Worm (Caenorhabditis elegans): ENCODE results near the gene R07C3.3.
"Not testable (repeated sequence)": the region's sequence is repeated elsewhere in the genome, so short reads cannot be mapped to it uniquely, and the experiment has no call there.

DNA sequence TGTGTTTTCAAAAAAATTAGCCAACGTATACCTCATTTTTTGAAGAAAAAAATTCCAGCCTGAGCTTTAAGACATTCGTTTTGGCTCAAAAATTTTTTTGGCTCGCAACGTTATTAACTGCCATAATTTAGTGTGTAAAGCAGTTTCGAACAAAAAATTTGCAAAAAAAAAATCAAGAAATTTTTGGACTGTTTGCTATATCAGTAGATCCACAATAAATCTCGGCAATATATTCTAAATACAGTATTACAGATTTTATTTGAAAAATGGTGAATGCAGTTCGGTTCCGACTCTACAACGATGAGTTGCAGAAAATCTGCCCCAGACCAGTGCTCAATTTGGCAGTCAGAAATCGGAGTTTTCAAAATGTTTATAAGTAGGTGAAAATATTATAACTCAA, 29.5 kb downstream of the R07C3.3 start, which contains the start of gene C32B5.6:
- TF ChIP-seq hlh-17 (GFP tag; optimal IDR thresholded peaks at IDR 0.05; ENCODE audit: borderline replicate concordance); elt-3 (tag; optimal IDR thresholded peaks at IDR 0.05); zip-4 (GFP tag; optimal IDR thresholded peaks at IDR 0.05); aha-1 (tag; optimal IDR thresholded peaks at IDR 0.05): not testable (repeated sequence)
